Worm (Caenorhabditis elegans) whole organism, L2 larva: ENCODE measurements around the gene pals-27.

Source experiments
- R02D3.7 ChIP-seq: fragments of 150-350 bp; optimal IDR thresholded peaks from 2 replicates; lab custom pipeline; 2014; ENCODE audit warnings: missing biosample characterization, missing genetic modification characterization
- fos-1 ChIP-seq: fragments of 150-350 bp; optimal IDR thresholded peaks from 2 replicates; lab custom pipeline; 2014; ENCODE audit warnings: missing biosample characterization, missing genetic modification characterization
- lsy-2 ChIP-seq, 2 experiments: fragments of 150-350 bp in 1 of 2; sonication (generic microtip) in 1 of 2; optimal IDR thresholded peaks; 2 replicates each; lab custom pipeline; 2014 to 2017; ENCODE audit warnings: missing biosample characterization in 2 of 2, missing genetic modification characterization in 2 of 2
- nhr-11 ChIP-seq: fragments of 150-350 bp; optimal IDR thresholded peaks from 2 replicates; lab custom pipeline; 2014; ENCODE audit warnings: missing biosample characterization, missing genetic modification characterization
- nhr-129 ChIP-seq: fragments of 150-350 bp; optimal IDR thresholded peaks from 2 replicates; lab custom pipeline; 2014; ENCODE audit warnings: missing biosample characterization, missing genetic modification characterization
- zag-1 ChIP-seq: fragments of 150-350 bp; optimal IDR thresholded peaks from 2 replicates; lab custom pipeline; 2014; ENCODE audit warnings: missing biosample characterization, missing genetic modification characterization
- ztf-11 ChIP-seq: sonication (generic microtip); optimal IDR thresholded peaks from 2 replicates; lab custom pipeline; 2017; ENCODE audit warnings: missing biosample characterization, missing genetic modification characterization

DNA sequence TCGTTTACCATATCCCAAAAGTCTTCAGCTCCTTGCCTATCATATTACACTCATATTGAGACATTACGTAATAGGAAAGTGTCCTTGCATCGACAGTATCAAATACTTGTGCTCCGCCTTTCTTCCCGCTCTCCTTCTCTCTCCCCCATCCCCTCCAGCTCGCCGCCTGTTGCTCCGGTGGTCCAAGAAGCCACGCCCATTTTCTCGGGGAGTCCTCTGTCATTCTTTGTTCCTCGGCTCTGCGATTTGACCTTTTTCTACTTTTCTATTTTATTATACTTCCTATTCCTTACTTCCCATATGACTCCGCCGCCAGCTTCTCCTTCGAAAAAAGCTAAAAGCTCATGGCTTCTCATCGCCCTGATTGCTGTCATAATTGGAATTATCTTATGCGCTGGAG is 25.1 kb upstream of the pals-27 start, which contains the start of gene mnp-1:
- no peak for TF ChIP-seq R02D3.7 (tag; lab: Kevin White, UChicago)
- TF ChIP-seq nhr-11 (tag; lab: Kevin White, UChicago), result no peak
- TF ChIP-seq fos-1 (tag; lab: Kevin White, UChicago), result no peak
- TF ChIP-seq nhr-129 (tag; lab: Kevin White, UChicago), result no peak
- TF ChIP-seq lsy-2 (tag; optimal IDR thresholded peaks at IDR 0.05; lab: Kevin White, UChicago), result no peak
- no peak for TF ChIP-seq zag-1 (tag; lab: Kevin White, UChicago)
- no peak for TF ChIP-seq ztf-11 (tag; lab: Kevin White, UChicago)
